Worm (Caenorhabditis elegans): ENCODE results near the gene decr-1.2.

DNA sequence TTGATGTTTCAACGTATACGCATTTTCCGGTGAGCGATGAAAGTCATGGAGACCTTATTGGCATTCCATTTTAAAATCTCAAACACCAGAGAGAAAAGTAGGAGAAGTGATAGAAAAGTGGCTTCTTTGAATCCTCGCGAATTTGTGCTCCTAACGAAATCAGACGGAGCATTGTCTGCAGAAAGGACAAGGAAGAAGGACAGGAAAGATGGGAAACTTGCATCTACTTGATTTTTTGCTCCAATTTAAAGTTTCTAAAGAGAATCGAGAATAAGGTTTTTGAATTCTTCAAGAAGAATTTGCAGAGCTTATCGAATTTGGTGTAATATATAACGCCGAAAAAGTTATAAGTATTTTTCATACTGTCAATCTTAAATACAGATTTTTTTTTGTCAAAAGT is 5.7 kb downstream of the decr-1.2 start:
- TF ChIP-seq cnd-1 (tag; optimal IDR thresholded peaks at IDR 0.05) (no peak), snpc-4 (tag; optimal IDR thresholded peaks at IDR 0.05) (no peak), hlh-1 (tag; optimal IDR thresholded peaks at IDR 0.05) (no peak), lin-13 (tag; optimal IDR thresholded peaks at IDR 0.05) (no peak), ztf-11 (tag; optimal IDR thresholded peaks at IDR 0.05) (no peak), ceh-43 (GFP tag; optimal IDR thresholded peaks at IDR 0.05) (no peak), elt-3 (tag; optimal IDR thresholded peaks at IDR 0.05) (no peak), nhr-12 (tag; optimal IDR thresholded peaks at IDR 0.05) (no peak)

Data from whole organism, mixed stage, embryonic.